Fruit fly (Drosophila melanogaster) whole organism, embryonic: Measurements from ENCODE around the gene CG1622.

Source experiments
- Blimp-1 ChIP-seq: fragments of 200-800 bp; sonication (Bioruptor generic); optimal IDR thresholded peaks from 3 replicates; lab custom pipeline; 2018; ENCODE audit warnings: missing biosample characterization, missing genetic modification characterization, mild to moderate bottlenecking, moderate library complexity, missing genetic modification reagents
- CG10267 ChIP-seq: fragments of 200-800 bp; sonication (Bioruptor generic); optimal IDR thresholded peaks from 2 replicates; lab custom pipeline; 2018; ENCODE audit warnings: missing biosample characterization, mild to moderate bottlenecking, missing genetic modification characterization, moderate library complexity
- CG10543 ChIP-seq: fragments of 200-800 bp; sonication (Bioruptor generic); optimal IDR thresholded peaks from 3 replicates; lab custom pipeline; 2017; ENCODE audit warnings: missing biosample characterization, mild to moderate bottlenecking, missing genetic modification characterization, moderate library complexity
- CG10979 ChIP-seq: fragments of 200-800 bp; sonication (Bioruptor generic); optimal IDR thresholded peaks from 2 replicates; lab custom pipeline; 2018; ENCODE audit warnings: missing biosample characterization, mild to moderate bottlenecking, missing genetic modification characterization, moderate library complexity
- CG11504 ChIP-seq: fragments of 200-800 bp; sonication (Bioruptor generic); optimal IDR thresholded peaks from 3 replicates; lab custom pipeline; 2019; ENCODE audit warnings: missing biosample characterization, mild to moderate bottlenecking, missing genetic modification characterization, moderate library complexity
- CG16815 ChIP-seq: fragments of 200-800 bp; sonication (Bioruptor generic); optimal IDR thresholded peaks from 3 replicates; lab custom pipeline; 2017; ENCODE audit warnings: missing biosample characterization, mild to moderate bottlenecking, missing genetic modification characterization
- CG17361 ChIP-seq: fragments of 200-800 bp; sonication (Bioruptor generic); IDR thresholded peaks from 3 replicates; pipeline ENCODE4 v1.3.6; 2022; ENCODE audit warnings: missing biosample characterization, missing genetic modification characterization
- CG17385 ChIP-seq: fragments of 200-800 bp; sonication (Bioruptor generic); optimal IDR thresholded peaks from 3 replicates; lab custom pipeline; 2018; ENCODE audit warnings: missing biosample characterization, mild to moderate bottlenecking, missing genetic modification characterization
- CG2712 ChIP-seq: fragments of 200-800 bp; optimal IDR thresholded peaks from 3 replicates; lab custom pipeline; 2019; ENCODE audit warnings: missing biosample characterization, mild to moderate bottlenecking, missing genetic modification characterization, moderate library complexity
- CG2875 ChIP-seq: fragments of 200-800 bp; sonication (Bioruptor generic); optimal IDR thresholded peaks from 2 replicates; lab custom pipeline; 2017; ENCODE audit warnings: missing biosample characterization, mild to moderate bottlenecking, missing genetic modification characterization, missing genetic modification reagents
- CG30020 ChIP-seq: fragments of 200-800 bp; optimal IDR thresholded peaks from 2 replicates; lab custom pipeline; 2019; ENCODE audit warnings: missing biosample characterization, mild to moderate bottlenecking, missing genetic modification characterization, moderate library complexity
- CG30403 ChIP-seq: fragments of 200-800 bp; sonication (Bioruptor generic); optimal IDR thresholded peaks from 3 replicates; lab custom pipeline; 2016; ENCODE audit warnings: missing biosample characterization, missing genetic modification characterization
- CG30431 ChIP-seq: fragments of 200-800 bp; sonication (Bioruptor generic); optimal IDR thresholded peaks from 2 replicates; lab custom pipeline; 2017; ENCODE audit warnings: missing biosample characterization, missing genetic modification characterization
- CG4424 ChIP-seq: fragments of 200-800 bp; sonication (Bioruptor generic); optimal IDR thresholded peaks from 3 replicates; lab custom pipeline; 2016; ENCODE audit warnings: missing biosample characterization, missing genetic modification characterization
- CG7357 ChIP-seq: fragments of 200-800 bp; sonication (Bioruptor generic); IDR thresholded peaks from 3 replicates; pipeline ENCODE4 v1.3.6; 2022; ENCODE audit warnings: missing biosample characterization, missing genetic modification characterization
- CG9215 ChIP-seq: fragments of 200-800 bp; sonication (Bioruptor generic); IDR thresholded peaks from 2 replicates; pipeline ENCODE4 v1.3.6; 2022; ENCODE audit warnings: missing biosample characterization, missing genetic modification characterization
- CG9817 ChIP-seq: fragments of 200-800 bp; sonication (Bioruptor generic); optimal IDR thresholded peaks from 2 replicates; lab custom pipeline; 2018; ENCODE audit warnings: missing biosample characterization, mild to moderate bottlenecking, missing genetic modification characterization, moderate library complexity
- Camta ChIP-seq: fragments of 200-800 bp; sonication (Bioruptor generic); optimal IDR thresholded peaks from 2 replicates; lab custom pipeline; 2016; ENCODE audit warnings: missing biosample characterization, missing genetic modification characterization
- Dbx ChIP-seq: fragments of 200-800 bp; sonication (Bioruptor generic); IDR thresholded peaks from 3 replicates; pipeline ENCODE4 v1.3.6; 2022; ENCODE audit warnings: missing biosample characterization, missing genetic modification characterization
- Dek ChIP-seq: fragments of 200-800 bp; sonication (Bioruptor generic); optimal IDR thresholded peaks from 3 replicates; lab custom pipeline; 2019; ENCODE audit warnings: missing biosample characterization, mild to moderate bottlenecking, missing genetic modification characterization, moderate library complexity
- Dfd ChIP-seq, 2 experiments: fragments of >200 bp; optimal IDR thresholded peaks; 2 replicates each; lab custom pipeline; 2017; ENCODE audit warnings: missing biosample characterization in 2 of 2, missing genetic modification characterization in 2 of 2
- Fer1 ChIP-seq: fragments of 200-800 bp; sonication (Bioruptor generic); optimal IDR thresholded peaks from 2 replicates; lab custom pipeline; 2017; ENCODE audit warnings: missing biosample characterization, mild to moderate bottlenecking, missing genetic modification characterization
- Fer3 ChIP-seq: fragments of 200-800 bp; sonication (Bioruptor generic); optimal IDR thresholded peaks from 2 replicates; lab custom pipeline; 2018; ENCODE audit warnings: missing biosample characterization, mild to moderate bottlenecking, missing genetic modification characterization, moderate library complexity
- GATAe ChIP-seq: fragments of 200-800 bp; sonication (Bioruptor generic); conservative IDR thresholded peaks from 2 replicates; pipeline ENCODE4 v1.3.6; 2022; ENCODE audit warnings: missing biosample characterization, missing genetic modification characterization
- H2.0 ChIP-seq: fragments of 200-800 bp; sonication (Bioruptor generic); IDR thresholded peaks from 2 replicates; pipeline ENCODE4 v1.3.6; 2022; ENCODE audit warnings: missing biosample characterization, missing genetic modification characterization
- HmgZ ChIP-seq: fragments of 200-800 bp; sonication (Bioruptor generic); optimal IDR thresholded peaks from 2 replicates; lab custom pipeline; 2018; ENCODE audit warnings: missing biosample characterization, mild to moderate bottlenecking, missing genetic modification characterization
- Hr3 ChIP-seq: fragments of 200-800 bp; sonication (Bioruptor generic); optimal IDR thresholded peaks from 3 replicates; lab custom pipeline; 2016; ENCODE audit warnings: missing biosample characterization, missing genetic modification characterization
- Hr51 ChIP-seq, 2 experiments: fragments of 200-800 bp; sonication (Bioruptor generic); optimal IDR thresholded peaks; 2 replicates in 1 of 2; 3 replicates in 1 of 2; lab custom pipeline; 2016 to 2018; ENCODE audit warnings: missing biosample characterization in 2 of 2, missing genetic modification characterization in 2 of 2, mild to moderate bottlenecking in 1 of 2, moderate library complexity in 1 of 2
- Med ChIP-seq: fragments of 200-800 bp; sonication (Bioruptor generic); peaks from one replicate; lab custom pipeline; 2016; ENCODE audit warnings: missing biosample characterization, missing genetic modification characterization, mild to moderate bottlenecking, inconsistent platforms, moderate library complexity
- Nf-YC ChIP-seq: fragments of 200-800 bp; optimal IDR thresholded peaks from 3 replicates; lab custom pipeline; 2019; ENCODE audit warnings: missing biosample characterization, mild to moderate bottlenecking, missing genetic modification characterization, moderate library complexity
- Ptx1 ChIP-seq: fragments of 200-800 bp; sonication (Bioruptor generic); IDR thresholded peaks from 2 replicates; pipeline ENCODE4 v1.3.6; 2022; ENCODE audit warnings: missing biosample characterization, missing genetic modification characterization
- Rfx ChIP-seq: fragments of 200-800 bp; sonication (Bioruptor generic); IDR thresholded peaks from 2 replicates; pipeline ENCODE4 v1.3.6; 2022; ENCODE audit warnings: missing biosample characterization, missing genetic modification characterization
- Six4 ChIP-seq: fragments of 200-800 bp; sonication (Bioruptor generic); optimal IDR thresholded peaks from 2 replicates; lab custom pipeline; 2016; ENCODE audit warnings: missing biosample characterization, missing genetic modification characterization
- Trl ChIP-seq, 3 experiments: fragments of >200 bp in 2 of 3; fragments of 200-800 bp in 1 of 3; sonication (Bioruptor generic) in 1 of 3; optimal IDR thresholded peaks; 2 replicates in 1 of 3; 3 replicates in 2 of 3; lab custom pipeline; 2016 to 2017; ENCODE audit warnings: missing biosample characterization in 1 of 3, missing genetic modification characterization in 1 of 3
- az2 ChIP-seq: fragments of 200-800 bp; sonication (Bioruptor generic); optimal IDR thresholded peaks from 3 replicates; lab custom pipeline; 2016; ENCODE audit warnings: missing biosample characterization, missing genetic modification characterization
- br ChIP-seq: fragments of >200 bp; optimal IDR thresholded peaks from 2 replicates; lab custom pipeline; 2017
- disco-r ChIP-seq: fragments of 200-800 bp; sonication (Bioruptor generic); optimal IDR thresholded peaks from 2 replicates; lab custom pipeline; 2016; ENCODE audit warnings: missing biosample characterization, missing genetic modification characterization
- fd102C ChIP-seq: fragments of 200-800 bp; sonication (Bioruptor generic); optimal IDR thresholded peaks from 2 replicates; lab custom pipeline; 2018; ENCODE audit warnings: missing biosample characterization, mild to moderate bottlenecking, missing genetic modification characterization, moderate library complexity
- fd3F ChIP-seq: fragments of 200-800 bp; sonication (Bioruptor generic); optimal IDR thresholded peaks from 2 replicates; lab custom pipeline; 2018; ENCODE audit warnings: missing biosample characterization, mild to moderate bottlenecking, missing genetic modification characterization, moderate library complexity
- fd96Cb ChIP-seq: fragments of 200-800 bp; sonication (Bioruptor generic); optimal IDR thresholded peaks from 2 replicates; lab custom pipeline; 2018; ENCODE audit warnings: missing biosample characterization, mild to moderate bottlenecking, missing genetic modification characterization, moderate library complexity
- gcm ChIP-seq: fragments of 200-800 bp; sonication (Bioruptor generic); optimal IDR thresholded peaks from 2 replicates; lab custom pipeline; 2019; ENCODE audit warnings: missing biosample characterization, mild to moderate bottlenecking, missing genetic modification characterization, moderate library complexity
- hkb ChIP-seq, 2 experiments: fragments of 200-800 bp in 1 of 2; fragments of >200 bp in 1 of 2; sonication (Bioruptor generic) in 1 of 2; IDR thresholded peaks in 1 of 2; optimal IDR thresholded peaks in 1 of 2; 2 replicates each; pipeline versions ENCODE4 v1.3.6 to Lab custom; 2017 to 2022; ENCODE audit warnings: missing biosample characterization in 1 of 2, missing genetic modification characterization in 1 of 2
- nmo ChIP-seq: fragments of 200-800 bp; sonication (Bioruptor generic); optimal IDR thresholded peaks from 2 replicates; lab custom pipeline; 2018; ENCODE audit warnings: missing biosample characterization, mild to moderate bottlenecking, missing genetic modification characterization, moderate library complexity
- row ChIP-seq: fragments of 200-800 bp; sonication (Bioruptor generic); IDR thresholded peaks from 3 replicates; pipeline ENCODE4 v1.3.6; 2022; ENCODE audit warnings: missing biosample characterization, missing genetic modification characterization
- sens ChIP-seq: fragments of 200-800 bp; sonication (Bioruptor generic); peaks from one replicate; lab custom pipeline; 2016; ENCODE audit warnings: missing biosample characterization, missing genetic modification characterization
- sna ChIP-seq: fragments of 200-800 bp; sonication (Bioruptor generic); IDR thresholded peaks from 2 replicates; pipeline ENCODE4 v1.3.6; 2022; ENCODE audit warnings: missing biosample characterization, missing genetic modification characterization; ENCODE audit not compliant: partially characterized antibody
- tgo ChIP-seq: fragments of 200-800 bp; sonication (Bioruptor generic); IDR thresholded peaks from 3 replicates; pipeline ENCODE4 v1.3.6; 2022; ENCODE audit warnings: missing biosample characterization, missing genetic modification characterization
- tin ChIP-seq: fragments of 200-800 bp; sonication (Bioruptor generic); optimal IDR thresholded peaks from 3 replicates; lab custom pipeline; 2016; ENCODE audit warnings: missing biosample characterization, missing genetic modification characterization
- wor ChIP-seq: fragments of 200-800 bp; sonication (Bioruptor generic); IDR thresholded peaks from 2 replicates; pipeline ENCODE4 v1.3.6; 2022; ENCODE audit warnings: missing biosample characterization, missing genetic modification characterization
- yki ChIP-seq: fragments of >200 bp; optimal IDR thresholded peaks from 3 replicates; lab custom pipeline; 2018

CG1622 gene

DNA sequence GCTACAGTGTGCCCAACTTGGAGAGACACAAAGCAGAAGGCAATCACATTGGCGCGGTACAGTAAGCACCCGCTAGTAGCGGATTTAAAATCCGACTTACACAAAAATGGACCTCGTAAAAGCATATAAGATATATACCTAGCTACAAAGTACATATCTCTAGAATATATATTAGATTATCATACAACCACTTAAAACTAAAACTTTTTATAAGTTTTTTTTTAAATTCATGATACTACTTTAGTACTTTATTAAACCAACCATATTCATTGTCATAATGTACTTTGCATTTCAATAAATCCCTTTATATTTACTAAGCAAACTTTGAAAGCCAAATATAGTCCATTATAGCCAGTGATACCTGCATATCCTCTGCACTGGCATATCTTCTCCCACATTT is 21.7 kb upstream of the CG1622 start (continued):
- peak; percentile 7 for TF ChIP-seq HmgZ (tag; lab: Kevin White, UChicago)
- TF ChIP-seq tgo (GFP tag; lab: Robert Waterston, UW), result peak; percentile 45; the same call in 2 of the 3 replicates
- peak; percentile 20 for TF ChIP-seq fd3F (GFP tag; lab: Kevin White, UChicago)
- peak; percentile 32 for TF ChIP-seq CG16815 (GFP tag; lab: Kevin White, UChicago)
- TF ChIP-seq Camta (GFP tag; lab: Kevin White, UChicago), result no peak
- no peak for TF ChIP-seq yki (lab: Kevin White, UChicago)
- peak; percentile 19 for TF ChIP-seq CG10267 (tag; lab: Kevin White, UChicago)
- peak; percentile 2 for TF ChIP-seq CG30020 (tag; lab: Kevin White, UChicago)
- TF ChIP-seq CG9817 (tag; lab: Kevin White, UChicago), result peak; percentile 35
- peak; percentile 33 for TF ChIP-seq Six4
- peak; percentile 23 for TF ChIP-seq Fer1
- peak; percentile 47 for TF ChIP-seq Nf-YC (tag; lab: Kevin White, UChicago)
- peak; percentile 37 for TF ChIP-seq tin (GFP tag; lab: Kevin White, UChicago)
- peak; percentile 57 for TF ChIP-seq Blimp-1
- TF ChIP-seq Ptx1, result peak; percentile 61
- peak; percentile 41; the same call in 1 of the 3 replicates for TF ChIP-seq CG7357 (GFP tag; lab: Robert Waterston, UW)
- no peak for TF ChIP-seq Dfd (GFP tag; optimal IDR thresholded peaks at IDR 0.05; lab: Kevin White, UChicago)
- TF ChIP-seq Rfx, result 0 out of 2 replicates have a peak, but pooled peaks have one; percentile 20
- no peak for TF ChIP-seq disco-r
- peak; percentile 72 for TF ChIP-seq CG2712 (tag; lab: Kevin White, UChicago)
- TF ChIP-seq sna (GFP tag; lab: Robert Waterston, UW), result no peak
- peak; percentile 49 for TF ChIP-seq CG4424 (GFP tag; lab: Kevin White, UChicago)
- TF ChIP-seq wor (GFP tag; lab: Robert Waterston, UW), result peak; percentile 39; the same call in 1 of the 2 replicates
- TF ChIP-seq nmo (GFP tag; lab: Kevin White, UChicago), result peak; percentile 56
- peak; percentile 16; the same call in 1 of the 3 replicates for TF ChIP-seq Dbx (GFP tag; lab: Robert Waterston, UW)
- peak; percentile 34 for TF ChIP-seq Hr3
- no peak for TF ChIP-seq GATAe (GFP tag; lab: Robert Waterston, UW)
- TF ChIP-seq Dek, result peak; percentile 2
- peak in 1 of 2 experiments; percentile 67 for TF ChIP-seq Hr51 (GFP tag; optimal IDR thresholded peaks at IDR 0.05; lab: Kevin White, UChicago)
- peak; percentile 50 for TF ChIP-seq fd96Cb
- TF ChIP-seq br, result no peak
- peak; percentile 47 for TF ChIP-seq CG30403
- TF ChIP-seq Trl (optimal IDR thresholded peaks at IDR 0.05; lab: Kevin White, UChicago), result peak in 1 of 2 experiments; percentile 4
- no peak for TF ChIP-seq Trl (GFP tag; optimal IDR thresholded peaks at IDR 0.05; lab: Kevin White, UChicago)
- peak; percentile 70; the same call in 2 of the 3 replicates for TF ChIP-seq CG17361
- peak; percentile 31 for TF ChIP-seq CG17385
- no peak for TF ChIP-seq fd102C
- TF ChIP-seq CG10543 (GFP tag; lab: Kevin White, UChicago), result peak; percentile 54
- TF ChIP-seq H2.0, result no peak; the same call in 1 of the 2 replicates
- peak; percentile 68 for TF ChIP-seq CG11504 (tag; lab: Kevin White, UChicago)
- no peak for TF ChIP-seq CG30431
- TF ChIP-seq CG9215 (GFP tag; lab: Robert Waterston, UW), result 0 out of 2 replicates have a peak, but pooled peaks have one; percentile 35
- TF ChIP-seq row (GFP tag; lab: Robert Waterston, UW), result peak; percentile 74
- TF ChIP-seq sens (GFP tag; lab: Kevin White, UChicago), result peak; percentile 70
- peak; percentile 17 for TF ChIP-seq gcm (GFP tag; lab: Kevin White, UChicago)
- peak; percentile 37 for TF ChIP-seq Med
- TF ChIP-seq hkb (optimal IDR thresholded peaks at IDR 0.05; lab: Kevin White, UChicago), result no peak
- TF ChIP-seq hkb (GFP tag; IDR thresholded peaks at IDR 0.05; lab: Robert Waterston, UW), result peak; percentile 47; the same call in 1 of the 2 replicates
- peak; percentile 18 for TF ChIP-seq CG2875
- TF ChIP-seq az2, result peak; percentile 49
- peak; percentile 32 for TF ChIP-seq Fer3 (tag; lab: Kevin White, UChicago)
- TF ChIP-seq CG10979, result peak; percentile 64
